Worm (Caenorhabditis elegans) whole organism, dauer: ENCODE data around the gene C16C10.2.

Source experiments
- unc-62 ChIP-seq: sonication (generic microtip); optimal IDR thresholded peaks from 2 replicates; lab custom pipeline; 2017; ENCODE audit warnings: missing biosample characterization, missing genetic modification reagents, missing genetic modification characterization

The C16C10.2 gene

DNA sequence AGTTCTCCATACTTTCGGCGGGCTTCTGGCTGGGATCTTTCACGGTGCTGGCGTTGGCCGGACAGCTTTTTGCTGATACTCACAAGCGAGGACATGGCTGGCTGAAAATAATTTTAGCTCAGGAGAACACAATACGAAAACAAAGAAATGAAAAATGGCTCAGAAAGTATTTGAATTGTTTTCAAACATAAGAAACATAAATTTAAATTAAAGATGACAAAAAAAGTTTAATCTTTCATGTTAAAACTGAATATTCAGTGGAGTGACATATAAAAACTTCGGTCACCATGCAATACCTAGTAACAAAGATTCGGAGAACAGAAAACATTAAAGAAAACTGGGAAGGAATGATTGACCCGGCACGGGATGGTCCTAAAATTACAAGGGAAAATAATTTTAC is at the start of gene C16C10.2:
TSS of gene C16C10.2 (minus strand) at position 101 of the 400 bp plus-strand sequence.
- TF ChIP-seq unc-62 (GFP tag; lab: Kevin White, UChicago), result no peak

DNA sequence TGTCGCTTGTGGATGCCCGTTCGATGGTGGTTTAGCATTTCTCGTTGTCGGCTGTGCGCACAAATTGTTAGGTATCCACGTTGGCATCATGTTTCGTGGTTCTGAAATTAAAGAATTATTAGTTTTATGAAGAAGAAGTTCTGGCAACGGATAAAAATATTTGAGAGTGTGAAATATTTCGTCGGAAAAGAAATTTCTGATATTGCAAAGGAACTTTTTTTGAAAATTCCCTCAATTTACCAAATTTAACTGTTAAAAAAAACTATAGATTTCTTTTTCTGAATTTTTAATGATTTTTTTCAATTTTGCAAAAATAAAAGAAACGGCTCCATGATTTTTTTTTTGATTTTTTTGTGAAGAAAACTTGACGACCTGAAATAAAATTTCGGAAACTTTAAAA is 49.5 kb upstream of the C16C10.2 start, which contains the start of gene mpk-1:
TSS of gene mpk-1 (minus strand) at position 101 of the 400 bp plus-strand sequence.
- TF ChIP-seq unc-62 (GFP tag; lab: Kevin White, UChicago), result no peak

DNA sequence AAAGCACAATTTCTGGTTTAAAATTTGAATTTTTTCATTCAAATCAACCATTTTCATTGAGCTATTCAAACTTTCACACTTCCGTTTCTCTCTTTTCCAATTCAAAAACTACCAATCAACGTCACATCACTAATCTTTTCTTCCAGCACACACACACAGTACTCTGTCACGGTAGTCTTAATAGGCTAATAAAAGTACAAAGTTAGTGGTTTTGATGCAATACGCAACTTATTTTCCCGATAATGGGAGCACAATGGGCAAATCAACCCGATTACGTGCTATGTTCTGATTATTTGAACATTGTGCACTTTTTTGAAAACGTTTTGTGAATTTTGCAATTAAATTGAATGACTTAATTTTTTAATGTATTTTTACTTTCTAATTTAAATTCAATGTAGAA is 48.9 kb upstream of the C16C10.2 start:
- TF ChIP-seq unc-62 (GFP tag; lab: Kevin White, UChicago), result no peak

DNA sequence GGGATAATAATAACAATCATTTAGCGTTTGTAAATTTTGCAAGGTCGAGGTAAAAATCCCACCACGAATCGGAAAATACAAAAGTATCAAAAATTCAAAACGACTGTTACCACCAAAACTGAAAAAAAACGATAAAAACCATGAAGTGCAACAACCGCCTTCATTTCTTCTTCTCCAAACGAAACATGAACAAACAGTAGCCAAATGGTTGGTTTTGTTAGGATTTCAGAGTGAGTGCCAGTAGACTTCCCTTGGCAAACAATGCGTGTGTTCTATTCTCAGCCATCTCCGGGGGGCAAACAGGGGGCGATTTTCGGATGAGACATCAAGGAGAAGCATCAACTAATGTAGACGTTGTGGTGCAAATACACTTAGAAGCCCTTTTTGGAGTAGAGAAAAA is 46.3 kb upstream of the C16C10.2 start:
- TF ChIP-seq unc-62 (GFP tag; lab: Kevin White, UChicago), result no peak

DNA sequence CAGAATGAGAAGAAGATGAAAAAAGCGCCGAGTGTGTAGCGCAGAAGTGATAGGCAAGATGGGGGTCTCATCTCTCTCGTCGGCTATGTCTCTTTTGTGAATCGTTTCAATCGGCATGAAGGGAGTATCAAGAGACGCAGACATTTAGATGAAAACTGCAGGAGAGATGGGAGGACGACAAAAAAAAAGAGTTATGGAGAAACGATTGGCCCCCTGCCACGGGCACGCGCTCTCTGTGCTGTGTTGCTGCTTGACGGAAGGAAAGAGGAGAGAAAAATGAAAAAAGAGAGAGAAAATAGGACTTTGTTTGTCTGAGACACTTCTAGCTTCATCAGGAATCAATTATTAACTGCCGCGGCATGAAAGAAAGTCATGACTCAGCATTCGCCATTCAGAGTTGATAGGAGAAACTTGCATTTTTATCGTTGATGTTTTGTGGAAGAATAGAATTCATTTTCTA is 45.2 kb upstream of the C16C10.2 start:
- TF ChIP-seq unc-62 (GFP tag; lab: Kevin White, UChicago), result no peak

DNA sequence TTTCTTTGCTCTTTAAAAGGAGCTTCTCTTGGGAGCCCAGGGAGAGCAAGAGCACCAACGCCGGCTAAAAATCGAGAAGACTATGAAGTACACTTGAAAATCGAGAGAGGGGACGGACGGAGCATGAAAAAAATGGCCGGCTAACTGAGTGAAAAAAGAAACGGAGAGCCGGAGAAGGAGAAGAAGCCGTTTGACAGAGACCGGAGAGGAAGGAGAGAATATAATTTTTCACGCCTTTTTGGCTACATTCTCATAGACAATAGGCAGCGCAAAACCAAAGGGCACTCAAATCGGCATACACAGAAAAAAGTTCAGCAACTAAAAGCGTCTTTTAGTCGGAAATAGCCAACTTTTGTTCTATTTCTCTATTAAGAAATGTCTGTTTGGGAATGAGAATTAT is 43.1 kb upstream of the C16C10.2 start:
- no peak for TF ChIP-seq unc-62 (GFP tag; lab: Kevin White, UChicago)

DNA sequence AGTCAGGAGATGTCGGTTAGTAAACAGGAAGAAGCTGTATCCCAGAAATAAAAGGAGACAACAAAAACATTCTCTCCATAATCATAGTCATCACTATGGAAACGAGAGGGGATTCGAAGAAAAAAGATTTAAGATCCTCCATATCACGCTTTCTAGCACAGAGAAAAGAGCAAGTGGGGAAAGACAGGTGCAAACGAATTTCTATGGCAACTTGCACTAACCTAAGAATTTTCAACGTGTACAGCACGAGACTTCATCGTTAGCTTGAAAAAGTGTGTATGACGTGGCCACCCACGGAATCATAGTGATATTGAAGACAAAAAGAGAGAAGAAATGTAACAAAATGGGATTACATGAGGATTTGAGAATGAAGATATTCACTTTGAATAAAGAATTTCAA is 42.4 kb upstream of the C16C10.2 start:
- TF ChIP-seq unc-62 (GFP tag; lab: Kevin White, UChicago), result no peak

DNA sequence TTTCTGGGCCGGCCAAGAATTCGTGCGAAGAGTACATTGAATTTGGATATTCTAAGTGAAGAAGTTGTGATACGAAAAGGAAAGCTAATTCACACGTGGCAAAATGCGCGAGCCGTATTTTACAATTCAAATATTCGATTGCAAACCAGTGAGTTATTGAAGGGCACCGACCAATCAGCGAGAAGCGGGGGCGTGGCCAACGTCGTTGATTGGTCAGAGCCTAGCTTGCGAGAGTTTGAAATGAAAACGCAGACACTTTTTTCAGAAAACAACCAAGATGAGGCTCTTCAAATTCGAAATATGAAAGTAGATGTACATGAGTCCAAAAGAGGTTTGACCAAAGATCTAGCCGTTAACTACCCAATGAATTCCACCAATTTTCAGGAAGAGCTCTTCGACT is 32.2 kb upstream of the C16C10.2 start:
- no peak for TF ChIP-seq unc-62 (GFP tag; lab: Kevin White, UChicago)

DNA sequence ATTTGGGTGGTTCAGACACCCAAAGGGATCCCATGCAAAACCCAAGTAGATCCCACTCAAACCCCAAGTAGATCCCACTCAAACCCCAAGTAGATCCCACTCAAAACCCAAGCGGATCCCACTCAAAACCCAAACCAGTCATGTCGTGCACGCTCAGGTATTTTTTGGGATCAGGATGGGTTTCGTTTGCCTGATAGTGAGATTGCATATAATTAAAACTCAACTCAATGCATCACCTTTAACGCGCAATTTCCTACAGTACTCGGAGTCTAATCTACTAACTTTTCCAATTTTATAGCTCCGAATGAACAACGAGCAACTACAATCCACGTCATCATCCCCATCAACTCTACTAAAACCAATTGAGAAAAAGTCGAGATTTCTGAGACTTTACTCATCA is 30.7 kb upstream of the C16C10.2 start, which contains the start of gene phlp-2:
TSS of gene phlp-2 (plus strand) at position 301 of the 400 bp plus-strand sequence.
- no peak for TF ChIP-seq unc-62 (GFP tag; lab: Kevin White, UChicago)

DNA sequence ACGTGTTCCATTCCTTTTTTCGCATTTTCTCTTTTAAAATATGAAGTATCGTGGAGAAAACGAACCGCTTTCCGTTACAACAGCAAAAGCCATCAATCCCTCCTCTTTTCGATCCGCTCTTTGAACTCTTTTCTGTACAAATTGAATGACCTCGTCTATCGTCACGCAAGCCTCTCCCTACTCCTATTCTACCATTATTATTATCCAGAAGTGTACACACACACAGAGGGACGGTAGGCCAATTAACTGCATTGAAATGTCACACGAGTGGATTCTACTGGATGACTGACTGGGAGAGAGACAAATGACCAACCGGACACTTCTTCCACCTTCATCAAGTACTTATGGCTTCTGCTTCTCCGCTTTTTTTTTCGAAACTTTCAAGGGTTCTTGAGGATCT is 29.7 kb upstream of the C16C10.2 start:
- TF ChIP-seq unc-62 (GFP tag; lab: Kevin White, UChicago), result no peak

DNA sequence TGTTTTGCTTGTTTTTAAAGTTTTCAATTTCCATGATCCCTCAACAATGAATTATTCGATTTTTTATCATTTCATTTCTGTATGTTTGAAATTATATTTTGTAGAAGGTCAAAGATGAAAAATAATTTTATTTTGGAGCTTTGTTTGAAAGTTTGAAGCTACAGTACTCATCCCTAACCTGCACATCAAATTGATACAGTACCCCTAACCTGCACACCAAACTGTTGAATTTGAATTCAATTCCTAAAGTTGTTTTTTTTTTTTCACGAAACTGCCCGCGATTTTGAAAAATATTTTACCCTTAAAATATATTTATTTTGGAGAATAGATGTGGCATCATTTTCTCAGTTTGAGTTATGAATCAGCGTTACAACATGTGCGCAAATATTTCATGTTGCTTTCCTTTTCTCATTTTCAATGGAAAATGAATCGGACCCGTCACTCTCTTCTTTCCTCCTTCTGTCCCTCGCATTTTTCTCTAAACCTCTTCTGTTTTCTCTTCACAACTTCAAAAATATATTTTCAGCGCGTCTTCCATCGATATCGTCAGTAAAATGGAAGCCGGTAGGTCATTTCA is 27.4 kb upstream of the C16C10.2 start, which contains the start of gene R74.8:
TSS of gene R74.8 (plus strand) at position 527 of the 577 bp plus-strand sequence.
- TF ChIP-seq unc-62 (GFP tag; lab: Kevin White, UChicago), result no peak

DNA sequence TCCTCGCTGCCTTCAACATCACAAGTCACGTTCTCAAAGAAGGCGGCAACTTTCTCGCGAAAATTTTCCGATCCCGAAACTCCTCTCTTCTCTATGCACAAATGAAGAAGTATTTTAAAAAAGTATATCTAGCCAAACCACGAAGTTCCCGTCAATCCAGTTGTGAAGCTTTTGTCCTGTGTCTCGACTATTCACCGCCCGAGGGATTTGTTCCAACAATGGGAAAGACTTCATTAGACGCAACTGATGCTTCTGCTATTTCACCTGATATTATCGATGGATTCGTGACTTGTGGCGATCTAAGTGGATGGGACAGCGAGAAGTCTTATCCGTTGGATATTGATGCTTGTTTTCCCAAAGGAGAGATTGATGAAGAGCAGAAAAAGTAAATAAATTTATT is 26.5 kb upstream of the C16C10.2 start:
- TF ChIP-seq unc-62 (GFP tag; lab: Kevin White, UChicago), result no peak

DNA sequence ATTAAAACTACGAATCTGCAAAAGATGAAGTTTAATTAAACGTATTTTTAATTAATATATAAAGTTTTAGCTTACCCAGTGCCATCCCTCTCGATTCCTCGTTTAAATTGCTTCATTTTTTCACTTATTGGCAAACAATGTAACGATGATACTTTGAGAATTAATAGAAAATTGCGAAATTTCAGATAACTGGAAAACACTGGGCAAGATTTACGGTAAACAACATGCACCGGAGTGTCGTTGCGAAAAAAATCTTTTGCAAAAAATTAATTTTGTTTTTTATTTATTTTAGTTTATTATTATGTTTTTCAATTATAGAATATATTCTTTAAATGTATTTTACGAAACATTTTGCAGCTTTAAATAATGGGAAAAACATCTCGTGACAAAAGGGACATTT is 25.6 kb upstream of the C16C10.2 start, which contains the start of the genes pelo-1 and R74.7:
TSS of gene pelo-1 (minus strand) at position 151 of the 400 bp plus-strand sequence.
TSS of gene R74.7 (plus strand) at position 358 of the 400 bp plus-strand sequence.
- TF ChIP-seq unc-62 (GFP tag; lab: Kevin White, UChicago), result no peak

DNA sequence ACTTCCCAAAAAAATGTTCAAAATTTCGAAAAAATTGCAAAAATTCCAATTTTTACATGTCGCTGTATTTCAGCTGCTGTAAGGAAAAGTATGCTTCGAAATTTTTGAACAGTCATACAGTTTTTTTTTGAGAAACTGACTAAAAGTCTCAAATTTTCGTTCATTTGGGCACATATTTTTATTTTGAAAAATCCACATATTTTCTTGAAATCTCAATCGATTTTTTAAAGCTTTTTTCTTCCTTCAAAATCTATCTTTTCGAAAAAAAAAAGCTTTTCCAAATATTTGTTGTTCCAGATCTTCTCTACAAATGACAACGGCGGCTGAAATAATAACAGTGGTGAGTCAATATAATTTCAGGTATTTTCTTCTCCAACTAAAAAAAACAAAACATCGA is 18.5 kb upstream of the C16C10.2 start, which contains the start of gene asd-1:
TSS of gene asd-1 (plus strand) at position 298 of the 397 bp plus-strand sequence.
- TF ChIP-seq unc-62 (GFP tag; lab: Kevin White, UChicago), result no peak

DNA sequence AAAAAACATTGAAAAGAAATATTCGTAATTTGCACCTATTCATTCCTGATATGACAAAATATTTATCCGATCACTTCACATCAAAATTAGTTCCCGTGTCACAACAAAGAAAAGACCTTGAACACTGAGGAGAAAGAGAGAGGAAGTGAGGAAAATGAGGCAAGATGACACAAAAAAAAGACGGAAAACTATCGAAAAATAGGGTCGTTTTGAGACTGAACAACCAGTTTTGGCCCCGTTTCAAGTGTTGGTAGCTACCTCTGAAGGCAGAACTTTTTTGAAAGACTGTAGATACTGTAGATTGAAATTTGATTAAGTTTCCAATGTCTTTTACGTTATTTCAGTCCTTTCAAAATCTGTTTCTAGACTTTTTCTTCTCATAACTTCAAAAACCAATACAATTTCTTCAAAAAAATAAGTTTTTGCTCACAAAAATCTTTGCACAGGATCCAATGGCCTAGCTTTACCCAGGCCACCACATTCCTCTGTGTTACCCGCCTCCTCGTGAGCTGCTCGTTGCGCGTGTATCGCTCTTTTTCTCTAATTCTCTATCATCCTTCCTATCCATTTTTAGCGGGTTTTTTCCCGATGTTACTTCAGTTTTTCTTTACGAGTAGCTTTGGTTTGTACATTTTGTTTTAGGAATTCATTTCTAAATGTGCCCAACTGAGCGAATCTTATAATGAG is 18.0 kb upstream of the C16C10.2 start:
- TF ChIP-seq unc-62 (GFP tag; lab: Kevin White, UChicago), result no peak

DNA sequence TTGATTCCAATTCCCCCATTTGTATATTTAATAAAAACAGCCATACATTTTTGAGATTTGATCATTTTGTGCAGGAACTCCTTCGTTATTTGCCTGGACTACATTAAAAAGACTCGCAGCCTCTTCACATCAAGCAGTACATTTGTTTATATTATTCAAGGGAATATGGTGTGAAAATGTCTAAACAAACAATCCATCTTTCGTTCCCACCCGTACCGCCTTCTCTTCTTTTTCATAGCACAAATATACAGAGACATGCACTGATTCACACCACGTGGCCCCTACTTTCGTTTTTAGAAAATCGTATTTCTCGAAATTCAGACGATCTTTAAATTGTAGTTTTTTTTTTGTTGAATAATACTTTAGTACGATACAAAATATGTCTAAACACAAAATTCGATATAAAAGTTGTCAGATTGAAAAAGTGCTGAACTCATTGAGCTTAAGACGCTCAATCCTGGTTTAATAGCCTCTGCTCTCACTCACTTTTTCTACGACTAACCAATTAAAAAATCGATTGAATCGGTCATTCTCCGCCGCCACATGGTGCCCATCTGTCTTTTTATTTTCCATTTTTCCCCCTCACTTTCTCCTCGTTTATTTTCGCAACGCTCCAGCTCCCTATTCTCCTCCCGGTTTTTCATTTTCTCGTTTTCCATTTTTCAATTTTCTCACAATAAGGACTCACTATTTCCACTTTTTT is 17.0 kb upstream of the C16C10.2 start:
- TF ChIP-seq unc-62 (GFP tag; lab: Kevin White, UChicago), result no peak
